Worm (Caenorhabditis elegans): ENCODE results near the gene C25G6.1.

Gene C25G6.1

DNA sequence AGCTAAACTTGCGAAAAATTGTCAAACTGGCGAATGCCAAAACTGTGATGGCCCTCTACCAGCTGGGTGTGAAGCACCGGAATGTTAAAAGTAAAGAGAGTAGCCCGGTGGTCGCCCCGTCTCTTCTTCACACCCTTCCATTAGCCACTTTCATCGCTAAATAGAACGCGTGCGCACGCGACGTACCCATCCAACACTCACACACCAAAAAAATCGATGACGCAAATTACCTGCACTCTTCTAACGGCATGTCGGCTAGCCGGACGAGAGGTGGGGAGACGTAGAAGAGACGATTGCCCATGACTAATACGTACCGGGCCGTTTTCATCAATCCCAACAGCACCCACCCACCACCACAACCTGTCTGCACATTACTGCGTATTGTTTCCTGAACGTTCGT lies 26.5 kb upstream of the C25G6.1 start:
- no peak for TF ChIP-seq nfya-1 (tag; optimal IDR thresholded peaks at IDR 0.05; ENCODE audit: borderline replicate concordance, insufficient read depth)
- TF ChIP-seq attf-6 (GFP tag; IDR thresholded peaks at IDR 0.05) = no peak
- TF ChIP-seq dpff-1 (tag; optimal IDR thresholded peaks at IDR 0.05) = no peak
- no peak for TF ChIP-seq tlf-1 (GFP tag; optimal IDR thresholded peaks at IDR 0.05)
- no peak for TF ChIP-seq mes-4 (tag; optimal IDR thresholded peaks at IDR 0.05)
- no peak for TF ChIP-seq Y67H2A.10 (GFP tag; conservative IDR thresholded peaks at IDR 0.05)
- no peak for TF ChIP-seq Y95B8A.8 (GFP tag; IDR thresholded peaks at IDR 0.05)
- no peak for TF ChIP-seq mxl-1 (tag; optimal IDR thresholded peaks at IDR 0.05)
- TF ChIP-seq let-607 (tag; optimal IDR thresholded peaks at IDR 0.05) = no peak
- no peak for TF ChIP-seq nhr-90 (tag; optimal IDR thresholded peaks at IDR 0.05)

DNA sequence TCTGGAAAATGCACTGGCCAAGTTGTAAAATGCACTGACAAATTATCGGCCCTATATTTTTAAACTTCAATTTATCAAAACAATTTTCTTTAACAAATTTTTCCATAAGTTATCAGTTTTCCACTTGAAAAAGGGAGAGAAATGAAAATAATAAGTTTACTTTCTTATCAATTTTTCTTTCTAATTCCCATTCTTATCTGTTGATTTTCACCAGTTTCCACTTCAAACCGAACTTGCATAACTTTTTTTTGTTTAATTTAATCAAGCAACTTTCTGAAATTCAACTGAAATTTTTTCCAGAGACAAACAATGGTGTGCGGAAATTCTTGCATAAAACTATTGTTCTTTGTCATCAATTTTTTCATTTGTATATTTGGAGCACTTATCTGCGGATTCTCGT lies 25.0 kb upstream of the C25G6.1 start, which contains the start of gene tsp-9:
tsp-9 (plus strand) TSS at position 301 of the 400 bp plus-strand sequence.
- TF ChIP-seq snpc-4 (GFP tag; optimal IDR thresholded peaks at IDR 0.05) (no peak), snpc-4 (tag; optimal IDR thresholded peaks at IDR 0.05) (no peak), lin-40 (tag; optimal IDR thresholded peaks at IDR 0.05) (no peak), nhr-80 (tag; optimal IDR thresholded peaks at IDR 0.05) (peak; percentile 15), akir-1 (GFP tag; optimal IDR thresholded peaks at IDR 0.05) (no peak), mxl-1 (tag; optimal IDR thresholded peaks at IDR 0.05) (no peak), hlh-12 (tag; optimal IDR thresholded peaks at IDR 0.05) (no peak)

DNA sequence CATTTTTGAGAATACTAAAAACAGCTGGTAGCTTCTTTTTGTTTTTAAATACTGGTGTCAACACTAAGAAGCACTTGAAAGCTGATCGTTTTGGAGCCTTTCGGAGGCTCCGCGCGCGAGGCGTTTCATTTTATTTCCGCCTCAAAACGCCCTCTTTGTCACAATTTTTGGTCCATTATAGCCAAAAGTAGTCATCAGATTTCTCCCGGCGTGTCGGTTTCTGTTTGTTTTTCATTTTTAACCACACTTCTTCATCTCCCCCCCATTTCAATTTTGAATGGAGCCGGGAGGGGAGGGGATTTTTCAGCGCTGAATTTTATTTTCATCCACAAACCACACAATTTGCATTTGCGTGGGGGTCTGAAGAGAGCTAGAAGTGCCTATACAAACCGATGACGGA lies 21.0 kb upstream of the C25G6.1 start, which contains the start of gene C25G6.4:
C25G6.4 (minus strand) TSS at position 101 of the 400 bp plus-strand sequence.
- TF ChIP-seq bed-1 (GFP tag; IDR thresholded peaks at IDR 0.05) (no peak), athp-1 (tag; optimal IDR thresholded peaks at IDR 0.05) (no peak), hlh-12 (tag; optimal IDR thresholded peaks at IDR 0.05) (no peak), F23B12.7 (tag; optimal IDR thresholded peaks at IDR 0.05; ENCODE audit: insufficient read depth) (no peak)

- no peak for TF ChIP-seq B0035.1 (tag; optimal IDR thresholded peaks at IDR 0.05)
- no peak for TF ChIP-seq B0261.1 (tag; optimal IDR thresholded peaks at IDR 0.05)
- TF ChIP-seq let-526 (GFP tag; IDR thresholded peaks at IDR 0.05) = no peak
- TF ChIP-seq xnd-1 (tag; optimal IDR thresholded peaks at IDR 0.05) = no peak
- no peak for TF ChIP-seq F49E8.2 (tag; optimal IDR thresholded peaks at IDR 0.05; ENCODE audit: insufficient read depth)
- TF ChIP-seq madf-10 (tag; optimal IDR thresholded peaks at IDR 0.05) = no peak
- TF ChIP-seq ztf-22 (GFP tag; optimal IDR thresholded peaks at IDR 0.05) = no peak
- TF ChIP-seq mxl-1 (tag; optimal IDR thresholded peaks at IDR 0.05) = no peak
- no peak for TF ChIP-seq hrde-1 (tag; optimal IDR thresholded peaks at IDR 0.05; ENCODE audit: borderline replicate concordance)
- no peak for TF ChIP-seq ekl-4 (GFP tag; IDR thresholded peaks at IDR 0.05)
- no peak for TF ChIP-seq lir-1 (GFP tag; conservative IDR thresholded peaks at IDR 0.05)
- TF ChIP-seq madf-6 (GFP tag; IDR thresholded peaks at IDR 0.05) = no peak
- TF ChIP-seq him-1 (tag; optimal IDR thresholded peaks at IDR 0.05) = no peak
- TF ChIP-seq repo-1 (tag; optimal IDR thresholded peaks at IDR 0.05) = no peak
- no peak for TF ChIP-seq cebp-2 (GFP tag; IDR thresholded peaks at IDR 0.05)
Observed at ce11 chrX:1255547-1255946, 15.2 kb upstream of the C25G6.1 start, which contains the start of gene npr-11. TSS of gene npr-11 (minus strand) at chrX:1255647.

ce11 chrX:1257668-1258067 lies 13.0 kb upstream of the C25G6.1 start:
- TF ChIP-seq hsf-1 (GFP tag; IDR thresholded peaks at IDR 0.05) (no peak), hlh-12 (tag; optimal IDR thresholded peaks at IDR 0.05) (no peak), cebp-2 (GFP tag; IDR thresholded peaks at IDR 0.05) (0 out of 2 replicates have a peak, but pooled peaks have one; percentile 37)

Measured in whole organism, young adult.